Fruit fly (Drosophila melanogaster): ENCODE measurements around the gene Wdr24.

The Wdr24 gene

dm6 chr3R:29737891-29738290 lies 7.0 kb downstream of the Wdr24 start, which contains the start of gene Gnpnat (continued):
- TF ChIP-seq amos (GFP tag; IDR thresholded peaks at IDR 0.05; ENCODE audit: partially characterized antibody) (no peak), MBD-R2 (GFP tag; IDR thresholded peaks at IDR 0.05) (no peak), CG4360 (GFP tag; IDR thresholded peaks at IDR 0.05) (no peak), CG4820 (GFP tag; optimal IDR thresholded peaks at IDR 0.05) (peak; percentile 6), vvl (GFP tag; IDR thresholded peaks at IDR 0.05) (no peak), CG12104 (GFP tag; optimal IDR thresholded peaks at IDR 0.05) (no peak), HLHmδ (GFP tag; optimal IDR thresholded peaks at IDR 0.05) (no peak), HmgZ (tag; optimal IDR thresholded peaks at IDR 0.05) (peak; percentile 58), lilli (GFP tag; optimal IDR thresholded peaks at IDR 0.05) (peak; percentile 39), Hr78 (GFP tag; optimal IDR thresholded peaks at IDR 0.05) (no peak), CG10654 (GFP tag; optimal IDR thresholded peaks at IDR 0.05) (peak; percentile 27), sug (tag; optimal IDR thresholded peaks at IDR 0.05) (peak; percentile 19), CG2202 (tag; optimal IDR thresholded peaks at IDR 0.05) (peak; percentile 30), CG11723 (GFP tag; optimal IDR thresholded peaks at IDR 0.05) (no peak), Hsf (GFP tag; optimal IDR thresholded peaks at IDR 0.05) (no peak), E2f2 (GFP tag; IDR thresholded peaks at IDR 0.05) (no peak), z (GFP tag; IDR thresholded peaks at IDR 0.05) (no peak), CG6765 (GFP tag; optimal IDR thresholded peaks at IDR 0.05) (no peak), bsh (GFP tag; optimal IDR thresholded peaks at IDR 0.05) (peak in 1 of 2 experiments; percentile 73), oc (tag; optimal IDR thresholded peaks at IDR 0.05) (peak; percentile 36), Sox100B (GFP tag; optimal IDR thresholded peaks at IDR 0.05) (no peak), B-H1 (GFP tag; IDR thresholded peaks at IDR 0.05) (no peak), eve (GFP tag; optimal IDR thresholded peaks at IDR 0.05) (no peak), CG3407 (GFP tag; optimal IDR thresholded peaks at IDR 0.05) (peak; percentile 31), crol (GFP tag; IDR thresholded peaks at IDR 0.05) (no peak), ken (GFP tag; IDR thresholded peaks at IDR 0.05) (no peak), CG2889 (GFP tag; IDR thresholded peaks at IDR 0.05) (no peak), CG30403 (GFP tag; optimal IDR thresholded peaks at IDR 0.05) (peak; percentile 64), ato (GFP tag; IDR thresholded peaks at IDR 0.05; ENCODE audit: partially characterized antibody) (no peak), CG8359 (GFP tag; optimal IDR thresholded peaks at IDR 0.05; ENCODE audit: borderline replicate concordance) (no peak), CG17328 (GFP tag; IDR thresholded peaks at IDR 0.05) (no peak), CG10462 (GFP tag; optimal IDR thresholded peaks at IDR 0.05) (peak; percentile 19), MESR4 (GFP tag; optimal IDR thresholded peaks at IDR 0.05) (no peak), CG18476 (GFP tag; optimal IDR thresholded peaks at IDR 0.05) (peak; percentile 18), CG1832 (GFP tag; optimal IDR thresholded peaks at IDR 0.05) (no peak), Antp (GFP tag; optimal IDR thresholded peaks at IDR 0.05) (no peak), fru (optimal IDR thresholded peaks at IDR 0.05) (no peak), HLH3B (GFP tag; IDR thresholded peaks at IDR 0.05) (no peak), Ets65A (GFP tag) (no peak), lmd (GFP tag; IDR thresholded peaks at IDR 0.05) (no peak), Abd-B (GFP tag; optimal IDR thresholded peaks at IDR 0.05) (peak; percentile 23), HHEX (GFP tag; optimal IDR thresholded peaks at IDR 0.05) (peak; percentile 48), CG4707 (GFP tag; optimal IDR thresholded peaks at IDR 0.05) (no peak), Max (GFP tag; optimal IDR thresholded peaks at IDR 0.05) (peak; percentile 6), gcm (GFP tag; optimal IDR thresholded peaks at IDR 0.05) (peak; percentile 62), CG13296 (GFP tag; optimal IDR thresholded peaks at IDR 0.05) (peak; percentile 50), CG3065 (GFP tag; optimal IDR thresholded peaks at IDR 0.05) (no peak), run (tag; optimal IDR thresholded peaks at IDR 0.05) (no peak), Fer2 (tag; optimal IDR thresholded peaks at IDR 0.05) (no peak), CG34422 (GFP tag; IDR thresholded peaks at IDR 0.05) (no peak), dmrt11E (tag; optimal IDR thresholded peaks at IDR 0.05) (peak; percentile 51), chn (GFP tag; optimal IDR thresholded peaks at IDR 0.05) (no peak)
